Fruit fly (Drosophila melanogaster) whole organism, pupa: Measurements from ENCODE around the gene Exn.

ENCODE experiments used
- CG13204 ChIP-seq: fragments of 200-800 bp; sonication (Bioruptor generic); optimal IDR thresholded peaks from 2 replicates; lab custom pipeline; 2018; ENCODE audit warnings: missing biosample characterization, mild to moderate bottlenecking, missing genetic modification characterization, moderate library complexity
- CG32121 ChIP-seq: fragments of 200-800 bp; sonication (Bioruptor generic); IDR thresholded peaks from 2 replicates; pipeline ENCODE4 v1.3.6; 2022; ENCODE audit warnings: missing biosample characterization, missing genetic modification characterization
- CG8159 ChIP-seq: fragments of 200-800 bp; sonication (Bioruptor generic); optimal IDR thresholded peaks from 3 replicates; lab custom pipeline; 2018; ENCODE audit warnings: missing biosample characterization, mild to moderate bottlenecking, missing genetic modification characterization, moderate library complexity
- CG8301 ChIP-seq: fragments of 200-800 bp; sonication (Bioruptor generic); optimal IDR thresholded peaks from 2 replicates; lab custom pipeline; 2018; ENCODE audit warnings: missing biosample characterization, mild to moderate bottlenecking, missing genetic modification characterization
- CG9948 ChIP-seq: fragments of 200-800 bp; sonication (Bioruptor generic); optimal IDR thresholded peaks from 2 replicates; lab custom pipeline; 2018; ENCODE audit warnings: missing biosample characterization, mild to moderate bottlenecking, missing genetic modification characterization, moderate library complexity
- Snoo ChIP-seq: fragments of 200-800 bp; sonication (Bioruptor generic); optimal IDR thresholded peaks from 3 replicates; lab custom pipeline; 2017; ENCODE audit warnings: missing biosample characterization, mild to moderate bottlenecking, missing genetic modification characterization, inconsistent platforms
- rn ChIP-seq: fragments of 200-800 bp; sonication (Bioruptor generic); IDR thresholded peaks from 2 replicates; pipeline ENCODE4 v1.3.6; 2022; ENCODE audit warnings: missing biosample characterization, missing genetic modification characterization

DNA sequence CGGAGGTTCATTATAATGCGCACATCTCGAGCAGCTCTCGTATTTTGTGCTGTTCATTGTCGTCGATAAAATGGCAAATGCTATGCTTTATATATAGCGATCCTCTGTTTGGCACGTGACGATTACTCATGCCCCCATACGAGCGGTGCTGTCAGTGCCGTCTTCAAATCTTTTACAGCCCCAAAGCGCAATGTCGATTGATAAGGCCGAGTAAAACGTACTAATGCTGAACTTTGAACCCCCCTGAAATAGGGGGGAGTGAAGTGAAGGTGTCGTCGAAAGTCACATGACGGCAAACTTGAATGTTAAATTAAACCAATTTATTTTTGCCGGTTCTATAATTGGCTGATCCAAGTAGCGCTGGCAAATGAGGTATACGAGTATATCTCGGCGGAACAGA, 30.5 kb downstream of the Exn start:
- TF ChIP-seq rn (no peak), CG8301 (no peak), CG8159 (tag; lab: Kevin White, UChicago) (no peak), CG32121 (GFP tag; lab: Robert Waterston, UW) (no peak), CG9948 (tag; lab: Kevin White, UChicago) (no peak), Snoo (no peak), CG13204 (GFP tag; lab: Kevin White, UChicago) (no peak)
